Fruit fly (Drosophila melanogaster) whole organism, prepupa: Measurements from ENCODE around the gene CG43319.

Experiments used
- Blimp-1 ChIP-seq: fragments of 200-800 bp; sonication (Bioruptor generic); optimal IDR thresholded peaks from 3 replicates; lab custom pipeline; 2017; ENCODE audit warnings: missing biosample characterization, missing genetic modification characterization, mild to moderate bottlenecking, moderate library complexity, missing genetic modification reagents
- CG10631 ChIP-seq: fragments of 200-800 bp; sonication (Bioruptor generic); optimal IDR thresholded peaks from 2 replicates; lab custom pipeline; 2016; ENCODE audit warnings: missing biosample characterization, missing genetic modification characterization
- CG10669 ChIP-seq: fragments of 200-800 bp; sonication (Bioruptor generic); optimal IDR thresholded peaks from 3 replicates; lab custom pipeline; 2018; ENCODE audit warnings: missing biosample characterization, mild to moderate bottlenecking, missing genetic modification characterization, moderate library complexity
- CG11294 ChIP-seq: fragments of 200-800 bp; sonication (Bioruptor generic); IDR thresholded peaks from 2 replicates; pipeline ENCODE4 v1.3.6; 2022; ENCODE audit warnings: missing biosample characterization, missing genetic modification characterization
- CG11902 ChIP-seq: fragments of 200-800 bp; sonication (Bioruptor generic); optimal IDR thresholded peaks from 3 replicates; lab custom pipeline; 2016; ENCODE audit warnings: missing biosample characterization, missing genetic modification characterization
- CG15336 ChIP-seq: fragments of 200-800 bp; sonication (Bioruptor generic); IDR thresholded peaks from 2 replicates; pipeline ENCODE4 v1.3.6; 2022; ENCODE audit warnings: missing biosample characterization, missing genetic modification characterization
- CG16779 ChIP-seq: fragments of 200-800 bp; sonication (Bioruptor generic); optimal IDR thresholded peaks from 3 replicates; lab custom pipeline; 2017; ENCODE audit warnings: missing biosample characterization, mild to moderate bottlenecking, missing genetic modification characterization
- CG3032 ChIP-seq: fragments of 200-800 bp; optimal IDR thresholded peaks from 2 replicates; lab custom pipeline; 2019; ENCODE audit warnings: missing biosample characterization, mild to moderate bottlenecking, missing genetic modification characterization, moderate library complexity
- CG31627 ChIP-seq: fragments of 200-800 bp; sonication (Bioruptor generic); optimal IDR thresholded peaks from 3 replicates; lab custom pipeline; 2016; ENCODE audit warnings: missing biosample characterization, missing genetic modification characterization
- CG34406 ChIP-seq: fragments of 200-800 bp; sonication (Bioruptor generic); optimal IDR thresholded peaks from 3 replicates; lab custom pipeline; 2016; ENCODE audit warnings: missing biosample characterization, missing genetic modification characterization
- CG3919 ChIP-seq: fragments of 200-800 bp; sonication (Bioruptor generic); optimal IDR thresholded peaks from 3 replicates; lab custom pipeline; 2016; ENCODE audit warnings: missing biosample characterization, missing genetic modification characterization
- CG4318 ChIP-seq: fragments of 200-800 bp; sonication (Bioruptor generic); optimal IDR thresholded peaks from 3 replicates; lab custom pipeline; 2017; ENCODE audit warnings: missing biosample characterization, mild to moderate bottlenecking, missing genetic modification characterization
- CG6163 ChIP-seq: fragments of 200-800 bp; sonication (Bioruptor generic); IDR thresholded peaks from 3 replicates; pipeline ENCODE4 v1.3.6; 2022; ENCODE audit warnings: missing biosample characterization, missing genetic modification characterization
- CG6276 ChIP-seq: fragments of 200-800 bp; sonication (Bioruptor generic); optimal IDR thresholded peaks from 2 replicates; lab custom pipeline; 2017; ENCODE audit warnings: missing biosample characterization, mild to moderate bottlenecking, missing genetic modification characterization
- CG6792 ChIP-seq: fragments of 200-800 bp; sonication (Bioruptor generic); optimal IDR thresholded peaks from 3 replicates; lab custom pipeline; 2016; ENCODE audit warnings: missing biosample characterization, missing genetic modification characterization
- CG6808 ChIP-seq: fragments of 200-800 bp; sonication (Bioruptor generic); optimal IDR thresholded peaks from 3 replicates; lab custom pipeline; 2017; ENCODE audit warnings: missing biosample characterization, missing genetic modification characterization, mild to moderate bottlenecking, moderate library complexity, missing genetic modification reagents
- CG7368 ChIP-seq: fragments of 200-800 bp; sonication (Bioruptor generic); optimal IDR thresholded peaks from 3 replicates; lab custom pipeline; 2016; ENCODE audit warnings: missing biosample characterization, missing genetic modification characterization
- CG8319 ChIP-seq: fragments of 200-800 bp; sonication (Bioruptor generic); optimal IDR thresholded peaks from 3 replicates; lab custom pipeline; 2016; ENCODE audit warnings: missing biosample characterization, missing genetic modification characterization
- CG8632 ChIP-seq: fragments of 200-800 bp; sonication (Bioruptor generic); optimal IDR thresholded peaks from 3 replicates; lab custom pipeline; 2016; ENCODE audit warnings: missing biosample characterization, missing genetic modification characterization
- CG9139 ChIP-seq: fragments of 200-800 bp; sonication (Bioruptor generic); optimal IDR thresholded peaks from 3 replicates; lab custom pipeline; 2017; ENCODE audit warnings: missing biosample characterization, mild to moderate bottlenecking, missing genetic modification characterization
- Eip75B ChIP-seq: fragments of 200-800 bp; sonication (Bioruptor generic); optimal IDR thresholded peaks from 3 replicates; lab custom pipeline; 2016; ENCODE audit warnings: missing biosample characterization, missing genetic modification characterization
- Eip78C ChIP-seq: fragments of 200-800 bp; sonication (Bioruptor generic); peaks from one replicate; lab custom pipeline; 2016; ENCODE audit warnings: missing biosample characterization, missing genetic modification characterization
- Eip93F ChIP-seq: fragments of 200-800 bp; sonication (Bioruptor generic); optimal IDR thresholded peaks from 2 replicates; lab custom pipeline; 2016; ENCODE audit warnings: missing biosample characterization, mild to moderate bottlenecking, missing genetic modification characterization
- Ets21C ChIP-seq: fragments of 200-800 bp; sonication (Bioruptor generic); optimal IDR thresholded peaks from 3 replicates; lab custom pipeline; 2016; ENCODE audit warnings: missing biosample characterization, missing genetic modification characterization
- Ets96B ChIP-seq: fragments of 200-800 bp; optimal IDR thresholded peaks from 2 replicates; lab custom pipeline; 2019; ENCODE audit warnings: missing biosample characterization, mild to moderate bottlenecking, missing genetic modification characterization, moderate library complexity
- Gug ChIP-seq: fragments of 200-800 bp; sonication (Bioruptor generic); IDR thresholded peaks from 2 replicates; pipeline ENCODE4 v1.3.6; 2022; ENCODE audit warnings: missing biosample characterization, missing genetic modification characterization
- Hr38 ChIP-seq: sonication (Bioruptor generic); optimal IDR thresholded peaks from 2 replicates; lab custom pipeline; 2016; ENCODE audit warnings: missing biosample characterization, missing genetic modification characterization
- Hr39 ChIP-seq: fragments of 200-800 bp; sonication (Bioruptor generic); optimal IDR thresholded peaks from 2 replicates; lab custom pipeline; 2016; ENCODE audit warnings: missing biosample characterization, missing genetic modification characterization
- Hr4 ChIP-seq: fragments of 200-800 bp; sonication (Bioruptor generic); optimal IDR thresholded peaks from 3 replicates; lab custom pipeline; 2016; ENCODE audit warnings: missing biosample characterization, missing genetic modification characterization
- Lpt ChIP-seq: fragments of 200-800 bp; sonication (Bioruptor generic); optimal IDR thresholded peaks from 3 replicates; lab custom pipeline; 2016; ENCODE audit warnings: missing biosample characterization, missing genetic modification characterization
- Met ChIP-seq: fragments of 200-800 bp; sonication (Bioruptor generic); optimal IDR thresholded peaks from 3 replicates; lab custom pipeline; 2016; ENCODE audit warnings: missing biosample characterization, missing genetic modification characterization
- OdsH ChIP-seq: fragments of 200-800 bp; sonication (Bioruptor generic); optimal IDR thresholded peaks from 3 replicates; lab custom pipeline; 2016; ENCODE audit warnings: missing biosample characterization, missing genetic modification characterization
- Smox ChIP-seq: fragments of 200-800 bp; sonication (Bioruptor generic); optimal IDR thresholded peaks from 3 replicates; lab custom pipeline; 2016; ENCODE audit warnings: missing biosample characterization, missing genetic modification characterization
- Sox102F ChIP-seq: fragments of 200-800 bp; sonication (Bioruptor generic); optimal IDR thresholded peaks from 2 replicates; lab custom pipeline; 2016; ENCODE audit warnings: missing biosample characterization, mild to moderate bottlenecking, missing genetic modification characterization
- Sox14 ChIP-seq: fragments of 200-800 bp; sonication (Bioruptor generic); optimal IDR thresholded peaks from 3 replicates; lab custom pipeline; 2016; ENCODE audit warnings: missing biosample characterization, missing genetic modification characterization
- Sox15 ChIP-seq: fragments of 200-800 bp; sonication (Bioruptor generic); optimal IDR thresholded peaks from 3 replicates; lab custom pipeline; 2016; ENCODE audit warnings: missing biosample characterization, missing genetic modification characterization
- acj6 ChIP-seq: fragments of 200-800 bp; sonication (Bioruptor generic); optimal IDR thresholded peaks from 3 replicates; lab custom pipeline; 2016; ENCODE audit warnings: missing biosample characterization, missing genetic modification characterization
- cyc ChIP-seq: fragments of 200-800 bp; sonication (Bioruptor generic); optimal IDR thresholded peaks from 3 replicates; lab custom pipeline; 2016; ENCODE audit warnings: missing biosample characterization, missing genetic modification characterization
- dac ChIP-seq: fragments of 200-800 bp; sonication (Bioruptor generic); optimal IDR thresholded peaks from 2 replicates; lab custom pipeline; 2017; ENCODE audit warnings: missing biosample characterization, mild to moderate bottlenecking, missing genetic modification characterization
- dsx ChIP-seq: fragments of 200-800 bp; optimal IDR thresholded peaks from 3 replicates; lab custom pipeline; 2019; ENCODE audit warnings: missing biosample characterization, mild to moderate bottlenecking, missing genetic modification characterization, moderate library complexity; ENCODE audit not compliant: poor library complexity, severe bottlenecking
- fd59A ChIP-seq: fragments of 200-800 bp; sonication (Bioruptor generic); optimal IDR thresholded peaks from 2 replicates; lab custom pipeline; 2017; ENCODE audit warnings: missing biosample characterization, mild to moderate bottlenecking, missing genetic modification characterization, missing genetic modification reagents
- fd85E ChIP-seq: fragments of 200-800 bp; sonication (Bioruptor generic); optimal IDR thresholded peaks from 3 replicates; lab custom pipeline; 2016; ENCODE audit warnings: missing biosample characterization, missing genetic modification characterization
- fkh ChIP-seq: fragments of 200-800 bp; sonication (Bioruptor generic); optimal IDR thresholded peaks from 3 replicates; lab custom pipeline; 2017; ENCODE audit warnings: missing biosample characterization, mild to moderate bottlenecking, missing genetic modification characterization, moderate library complexity
- lz ChIP-seq: fragments of 200-800 bp; sonication (Bioruptor generic); optimal IDR thresholded peaks from 3 replicates; lab custom pipeline; 2016; ENCODE audit warnings: missing biosample characterization, missing genetic modification characterization
- net ChIP-seq: fragments of 200-800 bp; sonication (Bioruptor generic); optimal IDR thresholded peaks from 3 replicates; lab custom pipeline; 2016; ENCODE audit warnings: missing biosample characterization, missing genetic modification characterization
- pdm3 ChIP-seq: fragments of 200-800 bp; sonication (Bioruptor generic); optimal IDR thresholded peaks from 3 replicates; lab custom pipeline; 2016; ENCODE audit warnings: missing biosample characterization, missing genetic modification characterization
- salr ChIP-seq, 2 experiments: fragments of 200-800 bp; sonication (Bioruptor generic); optimal IDR thresholded peaks; 3 replicates each; lab custom pipeline; 2016 to 2018; ENCODE audit warnings: missing biosample characterization in 2 of 2, missing genetic modification characterization in 2 of 2, mild to moderate bottlenecking in 1 of 2
- spab ChIP-seq: fragments of 200-800 bp; sonication (Bioruptor generic); optimal IDR thresholded peaks from 2 replicates; lab custom pipeline; 2017; ENCODE audit warnings: missing biosample characterization, mild to moderate bottlenecking, missing genetic modification characterization, missing genetic modification reagents
- ss ChIP-seq, 2 experiments: fragments of 200-800 bp; sonication (Bioruptor generic); optimal IDR thresholded peaks; 2 replicates in 1 of 2; 3 replicates in 1 of 2; lab custom pipeline; 2017 to 2018; ENCODE audit warnings: mild to moderate bottlenecking in 2 of 2, missing biosample characterization in 2 of 2, missing genetic modification characterization in 2 of 2, moderate library complexity in 1 of 2
- svp ChIP-seq: fragments of 200-800 bp; sonication (Bioruptor generic); peaks from one replicate; lab custom pipeline; 2016; ENCODE audit warnings: missing biosample characterization, missing genetic modification characterization
- topi ChIP-seq: fragments of 200-800 bp; sonication (Bioruptor generic); optimal IDR thresholded peaks from 3 replicates; lab custom pipeline; 2016; ENCODE audit warnings: missing biosample characterization, missing genetic modification characterization
- vri ChIP-seq: fragments of 200-800 bp; sonication (Bioruptor generic); optimal IDR thresholded peaks from 3 replicates; lab custom pipeline; 2016; ENCODE audit warnings: missing biosample characterization, mild to moderate bottlenecking, missing genetic modification characterization

CG43319 gene

dm6 chr3R:27685539-27686012, 8.5 kb upstream of the CG43319 start, which contains the start of gene CG12880:
TSS of gene CG12880 (plus strand) at chr3R:27685962.
- TF ChIP-seq dac = no peak
- peak; percentile 41 for TF ChIP-seq CG3919
- peak; percentile 17 for TF ChIP-seq CG31627 (GFP tag; lab: Kevin White, UChicago)
- peak; percentile 5 for TF ChIP-seq Sox102F
- TF ChIP-seq vri (GFP tag; lab: Kevin White, UChicago) = no peak
- no peak for TF ChIP-seq CG10631 (GFP tag; lab: Kevin White, UChicago)
- no peak for TF ChIP-seq fkh (GFP tag; lab: Kevin White, UChicago)
- TF ChIP-seq Met (GFP tag; lab: Kevin White, UChicago) = peak; percentile 51
- no peak for TF ChIP-seq CG15336 (GFP tag; lab: Robert Waterston, UW)
- TF ChIP-seq Hr38 = no peak
- no peak for TF ChIP-seq CG9139 (GFP tag; lab: Kevin White, UChicago)
- no peak for TF ChIP-seq Sox15 (GFP tag; lab: Kevin White, UChicago)
- 0 out of 2 replicates have a peak, but pooled peaks have one; percentile 13 for TF ChIP-seq Gug
- TF ChIP-seq fd85E = no peak
- no peak for TF ChIP-seq CG11294 (GFP tag; lab: Robert Waterston, UW)
- peak in 1 of 2 experiments; percentile 73 for TF ChIP-seq salr (GFP tag; optimal IDR thresholded peaks at IDR 0.05; lab: Kevin White, UChicago)
- TF ChIP-seq topi (GFP tag; lab: Kevin White, UChicago) = peak; percentile 49
- TF ChIP-seq CG6163 (GFP tag; lab: Robert Waterston, UW) = 0 out of 3 replicates have a peak, but pooled peaks have one; percentile 10
- TF ChIP-seq cyc (GFP tag; lab: Kevin White, UChicago) = peak; percentile 10
- no peak for TF ChIP-seq dsx
- TF ChIP-seq OdsH (GFP tag; lab: Kevin White, UChicago) = peak; percentile 35
- no peak for TF ChIP-seq Lpt
- peak; percentile 51 for TF ChIP-seq pdm3 (GFP tag; lab: Kevin White, UChicago)
- TF ChIP-seq Eip75B = peak; percentile 42
- peak; percentile 3 for TF ChIP-seq CG34406 (GFP tag; lab: Kevin White, UChicago)
- TF ChIP-seq ss (GFP tag; optimal IDR thresholded peaks at IDR 0.05; lab: Kevin White, UChicago) = peak in 1 of 2 experiments; percentile 48
- TF ChIP-seq fd59A (GFP tag; lab: Kevin White, UChicago) = peak; percentile 30
- no peak for TF ChIP-seq CG11902 (GFP tag; lab: Kevin White, UChicago)
- TF ChIP-seq Eip78C = peak; percentile 85
- TF ChIP-seq CG8632 (GFP tag; lab: Kevin White, UChicago) = no peak
- TF ChIP-seq CG8319 (GFP tag; lab: Kevin White, UChicago) = no peak
- TF ChIP-seq Sox14 (GFP tag; lab: Kevin White, UChicago) = peak; percentile 26
- peak; percentile 13 for TF ChIP-seq CG16779 (tag; lab: Kevin White, UChicago)
- no peak for TF ChIP-seq Blimp-1 (GFP tag; lab: Kevin White, UChicago)
- TF ChIP-seq Hr4 (GFP tag; lab: Kevin White, UChicago) = peak; percentile 22
- TF ChIP-seq net (GFP tag; lab: Kevin White, UChicago) = no peak
- peak; percentile 28 for TF ChIP-seq Smox (GFP tag; lab: Kevin White, UChicago)
- peak; percentile 39 for TF ChIP-seq spab
- peak; percentile 30 for TF ChIP-seq Hr39 (GFP tag; lab: Kevin White, UChicago)
- peak; percentile 61 for TF ChIP-seq CG6808 (GFP tag; lab: Kevin White, UChicago)
- TF ChIP-seq Eip93F = no peak
- peak; percentile 40 for TF ChIP-seq acj6 (GFP tag; lab: Kevin White, UChicago)
- TF ChIP-seq CG4318 (GFP tag; lab: Kevin White, UChicago) = no peak
- peak; percentile 26 for TF ChIP-seq CG3032 (tag; lab: Kevin White, UChicago)
- no peak for TF ChIP-seq Ets21C (GFP tag; lab: Kevin White, UChicago)
- peak; percentile 28 for TF ChIP-seq CG6792 (GFP tag; lab: Kevin White, UChicago)
- TF ChIP-seq CG7368 = no peak
- TF ChIP-seq Ets96B (tag; lab: Kevin White, UChicago) = peak; percentile 23
- peak; percentile 21 for TF ChIP-seq lz
- peak; percentile 40 for TF ChIP-seq CG6276 (GFP tag; lab: Kevin White, UChicago)
- TF ChIP-seq CG10669 (GFP tag; lab: Kevin White, UChicago) = no peak
- TF ChIP-seq svp = peak; percentile 72
